Worm (Caenorhabditis elegans) whole organism, L1 larva: ENCODE data around the gene xol-1.

ENCODE experiments used
- fkh-10 ChIP-seq: sonication (generic microtip); optimal IDR thresholded peaks from 2 replicates; lab custom pipeline; 2017; ENCODE audit warnings: missing biosample characterization, missing genetic modification reagents, missing genetic modification characterization
- lin-35 ChIP-seq, 2 experiments: fragments of 150-350 bp; optimal IDR thresholded peaks; 2 replicates each; lab custom pipeline; 2014; ENCODE audit warnings: missing biosample characterization in 2 of 2, missing genetic modification characterization in 2 of 2, missing genetic modification reagents in 2 of 2
- rnt-1 ChIP-seq: sonication (generic microtip); optimal IDR thresholded peaks from 2 replicates; lab custom pipeline; 2016; ENCODE audit warnings: mild to moderate bottlenecking, missing genetic modification characterization, moderate library complexity, missing compliant biosample characterization
- unc-62 ChIP-seq: fragments of 150-350 bp; optimal IDR thresholded peaks from 2 replicates; lab custom pipeline; 2014; ENCODE audit warnings: missing biosample characterization, missing genetic modification reagents, missing genetic modification characterization

DNA sequence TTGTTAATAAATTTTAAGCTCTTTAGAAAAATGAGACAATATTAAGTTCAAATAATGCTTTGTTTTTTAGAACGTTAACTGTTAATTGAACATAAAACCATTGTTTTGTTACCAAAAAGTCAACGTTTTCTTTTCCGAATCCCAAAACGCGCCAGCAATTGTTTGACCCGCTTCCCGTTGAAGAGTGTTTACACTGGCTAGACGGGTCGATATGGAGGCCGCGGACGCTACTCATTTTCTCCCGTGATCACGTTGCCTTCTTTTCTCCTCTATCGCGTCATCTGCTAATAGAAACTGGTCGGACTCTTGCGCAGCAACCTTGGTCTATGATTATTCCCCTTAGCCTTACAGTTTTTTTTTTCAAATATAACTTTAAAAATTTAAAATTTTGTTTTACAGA, 12.0 kb upstream of the xol-1 start, which contains the start of gene C34D10.1:
- TF ChIP-seq lin-35 (GFP tag; optimal IDR thresholded peaks at IDR 0.05; lab: Kevin White, UChicago) (peak; percentile 65 to 76), fkh-10 (no peak), unc-62 (GFP tag; lab: Kevin White, UChicago) (no peak), rnt-1 (tag; lab: Kevin White, UChicago) (peak; percentile 83)
